Worm (Caenorhabditis elegans) whole organism, L4/young adult: Measurements from ENCODE around the gene Y41D4A.3.

Source experiments
- W03F9.2 ChIP-seq: fragments of 150-350 bp; optimal IDR thresholded peaks from 2 replicates; lab custom pipeline; 2014; ENCODE audit warnings: missing biosample characterization, missing genetic modification characterization
- dao-5 ChIP-seq: sonication (generic microtip); optimal IDR thresholded peaks from 2 replicates; lab custom pipeline; 2016; ENCODE audit warnings: missing genotype, missing genetic modification characterization, moderate library complexity, missing compliant biosample characterization
- him-1 ChIP-seq: sonication (generic microtip); optimal IDR thresholded peaks from 2 replicates; lab custom pipeline; 2016; ENCODE audit warnings: missing genotype, missing genetic modification reagents, missing genetic modification characterization, missing compliant biosample characterization

Y41D4A.3 gene

ce11 chrIV:1768288-1768687, 14.7 kb downstream of the Y41D4A.3 start, which contains the start of gene col-108:
Gene col-108 (plus strand): TSS chrIV:1768588.
- TF ChIP-seq him-1 (tag; lab: Kevin White, UChicago), result no peak
- no peak for TF ChIP-seq dao-5 (tag; lab: Kevin White, UChicago)
- no peak for TF ChIP-seq W03F9.2 (tag; lab: Kevin White, UChicago)

- TF ChIP-seq W03F9.2 (tag; lab: Kevin White, UChicago), result no peak
Observed at ce11 chrIV:1769074-1769473, 15.5 kb downstream of the Y41D4A.3 start.

- TF ChIP-seq him-1 (tag; lab: Kevin White, UChicago), result no peak
- no peak for TF ChIP-seq W03F9.2 (tag; lab: Kevin White, UChicago)
- no peak for TF ChIP-seq dao-5 (tag; lab: Kevin White, UChicago)
Observed at ce11 chrIV:1771843-1772242, 18.3 kb downstream of the Y41D4A.3 start, which contains the start of gene Y41D4A.1. Gene Y41D4A.1 (plus strand): TSS chrIV:1772143.

ce11 chrIV:1781559-1781958, 28.0 kb downstream of the Y41D4A.3 start, which contains the start of gene frpr-19:
Gene frpr-19 (minus strand): TSS chrIV:1781659.
- no peak for TF ChIP-seq dao-5 (tag; lab: Kevin White, UChicago)
- TF ChIP-seq W03F9.2 (tag; lab: Kevin White, UChicago), result no peak
- no peak for TF ChIP-seq him-1 (tag; lab: Kevin White, UChicago)

ce11 chrIV:1785156-1785555, 31.6 kb downstream of the Y41D4A.3 start:
- no peak for TF ChIP-seq dao-5 (tag; lab: Kevin White, UChicago)
- no peak for TF ChIP-seq him-1 (tag; lab: Kevin White, UChicago)
- TF ChIP-seq W03F9.2 (tag; lab: Kevin White, UChicago), result no peak

- TF ChIP-seq him-1 (tag; lab: Kevin White, UChicago), result no peak
- TF ChIP-seq dao-5 (tag; lab: Kevin White, UChicago), result no peak
Observed at ce11 chrIV:1790677-1791076, 37.1 kb downstream of the Y41D4A.3 start.

- TF ChIP-seq W03F9.2 (tag; lab: Kevin White, UChicago) (no peak), dao-5 (tag; lab: Kevin White, UChicago) (no peak), him-1 (tag; lab: Kevin White, UChicago) (no peak)
Observed at ce11 chrIV:1791775-1792174, 38.2 kb downstream of the Y41D4A.3 start.

- TF ChIP-seq him-1 (tag; lab: Kevin White, UChicago), result no peak
- no peak for TF ChIP-seq W03F9.2 (tag; lab: Kevin White, UChicago)
- no peak for TF ChIP-seq dao-5 (tag; lab: Kevin White, UChicago)
Observed at ce11 chrIV:1803882-1804281, 50.3 kb downstream of the Y41D4A.3 start, which contains the start of gene Y38C1BA.1. Gene Y38C1BA.1 (minus strand): TSS chrIV:1803982.

ce11 chrIV:1804613-1805012, 51.0 kb downstream of the Y41D4A.3 start:
- TF ChIP-seq dao-5 (tag; lab: Kevin White, UChicago) (no peak), W03F9.2 (tag; lab: Kevin White, UChicago) (no peak), him-1 (tag; lab: Kevin White, UChicago) (peak; percentile 28)
